Worm (Caenorhabditis elegans): ENCODE measurements around the gene cyp-13A1.

The cyp-13A1 gene

DNA sequence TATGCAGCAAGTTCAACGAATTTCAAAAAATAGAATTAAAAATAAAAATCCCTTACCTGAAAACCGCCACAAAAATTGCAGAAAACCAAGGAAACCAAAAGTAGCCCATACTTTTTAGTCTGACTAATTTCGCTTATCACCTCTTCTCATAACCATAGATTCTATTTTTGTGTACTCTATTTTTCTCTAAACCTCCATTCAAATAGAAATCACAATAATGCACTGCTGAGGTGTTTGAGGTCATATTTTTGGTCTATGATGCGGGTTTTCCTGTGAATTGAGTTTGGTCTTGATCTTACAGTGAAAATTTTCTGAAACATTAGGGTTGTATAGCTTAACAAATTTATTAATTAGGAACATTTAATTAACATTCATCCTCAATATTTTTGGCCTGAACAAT, at the start of gene cyp-13A1:
TSS of gene cyp-13A1 (minus strand) at position 156 of the 400 bp plus-strand sequence.
- TF ChIP-seq pqm-1 (tag; optimal IDR thresholded peaks at IDR 0.05) = peak; percentile 76
- TF ChIP-seq fos-1 (tag; optimal IDR thresholded peaks at IDR 0.05) = no peak
- TF ChIP-seq ceh-82 (tag; optimal IDR thresholded peaks at IDR 0.05) = no peak
- no peak for TF ChIP-seq fkh-2 (tag; optimal IDR thresholded peaks at IDR 0.05)
- TF ChIP-seq lsy-12 (tag; optimal IDR thresholded peaks at IDR 0.05) = no peak
- TF ChIP-seq lin-15B (tag; optimal IDR thresholded peaks at IDR 0.05) = no peak
- no peak for TF ChIP-seq ztf-4 (tag; optimal IDR thresholded peaks at IDR 0.05)
- no peak for TF ChIP-seq nhr-23 (tag; optimal IDR thresholded peaks at IDR 0.05)
- TF ChIP-seq elt-3 (tag; optimal IDR thresholded peaks at IDR 0.05) = no peak
- no peak for TF ChIP-seq eor-1 (tag; optimal IDR thresholded peaks at IDR 0.05)
- TF ChIP-seq elt-2 (tag; optimal IDR thresholded peaks at IDR 0.05) = peak; percentile 38
- peak; percentile 70 for TF ChIP-seq pha-4 (tag; optimal IDR thresholded peaks at IDR 0.05)

DNA sequence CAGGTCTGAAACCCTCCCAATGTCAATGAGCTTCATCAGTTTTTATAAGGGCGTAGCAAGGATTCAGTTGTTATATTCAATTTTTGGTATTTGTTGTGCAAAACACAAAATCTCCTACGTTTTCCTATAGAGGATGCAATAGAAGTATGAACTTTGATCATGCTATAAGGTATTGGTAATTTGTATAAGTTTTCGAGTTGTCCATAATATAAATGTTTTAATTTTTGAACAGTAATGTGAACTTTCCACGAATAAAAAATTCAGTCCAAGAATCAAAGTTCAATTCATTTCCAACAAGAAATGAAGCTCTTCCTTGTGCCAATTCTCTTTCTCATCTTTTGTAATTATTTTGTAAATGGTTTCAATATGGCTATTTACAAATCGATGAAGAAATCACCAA, 49.2 kb upstream of the cyp-13A1 start, which contains the start of gene ZK938.12:
TSS of gene ZK938.12 (plus strand) at position 301 of the 400 bp plus-strand sequence.
- TF ChIP-seq nhr-28 (tag; optimal IDR thresholded peaks at IDR 0.05) = no peak
- no peak for TF ChIP-seq mml-1 (tag; optimal IDR thresholded peaks at IDR 0.05)
- no peak for TF ChIP-seq ztf-4 (tag; optimal IDR thresholded peaks at IDR 0.05)
- TF ChIP-seq nhr-77 (tag; optimal IDR thresholded peaks at IDR 0.05) = no peak
- no peak for TF ChIP-seq elt-3 (tag; optimal IDR thresholded peaks at IDR 0.05)
- TF ChIP-seq egl-27 (tag; optimal IDR thresholded peaks at IDR 0.05) = no peak
- TF ChIP-seq ceh-28 (tag; optimal IDR thresholded peaks at IDR 0.05) = no peak
- TF ChIP-seq ama-1 (optimal IDR thresholded peaks at IDR 0.05) = no peak
- TF ChIP-seq pha-4 (tag; optimal IDR thresholded peaks at IDR 0.05) = no peak
- no peak for TF ChIP-seq ceh-9 (tag; optimal IDR thresholded peaks at IDR 0.05)
- TF ChIP-seq skn-1 (tag; optimal IDR thresholded peaks at IDR 0.05) = no peak
- no peak for TF ChIP-seq mdl-1 (tag; optimal IDR thresholded peaks at IDR 0.05)

DNA sequence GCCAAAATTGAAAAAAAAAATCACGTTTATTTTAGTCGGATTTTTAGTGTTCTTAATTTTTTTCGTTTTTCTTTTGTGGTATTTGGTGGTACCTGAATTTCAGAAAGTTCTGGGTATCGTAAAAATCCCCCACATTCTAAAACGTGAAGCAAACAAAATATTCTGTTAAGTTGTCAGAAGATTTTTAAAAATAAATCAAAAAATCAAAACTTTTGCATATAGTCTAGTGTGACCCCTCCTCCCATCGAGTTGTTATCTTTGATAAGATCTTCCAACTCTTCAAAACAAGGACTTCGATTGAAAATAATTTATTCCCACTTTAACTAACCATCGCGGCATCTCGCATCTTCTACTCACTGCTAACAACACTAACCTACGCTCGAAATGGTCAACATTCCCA, 47.3 kb upstream of the cyp-13A1 start, which contains the start of gene ZK938.1:
TSS of gene ZK938.1 (plus strand) at position 301 of the 400 bp plus-strand sequence.
- TF ChIP-seq hmg-11 (tag; optimal IDR thresholded peaks at IDR 0.05) = no peak
- no peak for TF ChIP-seq elt-3 (tag; optimal IDR thresholded peaks at IDR 0.05)
- TF ChIP-seq nhr-11 (tag; optimal IDR thresholded peaks at IDR 0.05) = no peak
- TF ChIP-seq ZK546.5 (tag; optimal IDR thresholded peaks at IDR 0.05) = no peak
- no peak for TF ChIP-seq ama-1 (optimal IDR thresholded peaks at IDR 0.05)
- TF ChIP-seq ceh-9 (tag; optimal IDR thresholded peaks at IDR 0.05) = no peak
- TF ChIP-seq daf-12 (tag; optimal IDR thresholded peaks at IDR 0.05) = no peak
- TF ChIP-seq R02D3.7 (tag; optimal IDR thresholded peaks at IDR 0.05) = no peak

DNA sequence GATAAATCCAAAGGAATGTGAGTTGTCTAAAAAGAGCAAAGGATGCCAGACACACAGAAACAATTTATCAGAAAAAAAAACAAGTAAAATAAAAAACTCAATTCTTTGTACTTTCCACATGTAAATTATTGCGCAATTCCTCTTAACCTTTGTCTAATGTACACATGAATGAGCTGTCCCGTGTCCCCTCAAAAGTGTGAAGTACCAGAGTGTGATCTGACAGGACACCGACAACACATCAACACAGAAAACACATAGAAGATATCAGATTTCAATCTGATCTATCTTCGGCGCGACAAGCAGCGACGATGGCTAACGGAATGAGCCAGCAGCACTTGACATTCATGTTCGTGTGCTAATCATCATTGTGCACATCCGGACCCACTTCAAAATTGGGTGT, 46.7 kb upstream of the cyp-13A1 start:
- TF ChIP-seq nhr-28 (tag; optimal IDR thresholded peaks at IDR 0.05) (no peak), lsy-12 (tag; optimal IDR thresholded peaks at IDR 0.05) (no peak), sea-2 (GFP tag; optimal IDR thresholded peaks at IDR 0.05) (no peak), ama-1 (optimal IDR thresholded peaks at IDR 0.05) (no peak), nhr-23 (tag; optimal IDR thresholded peaks at IDR 0.05) (no peak), hmg-11 (tag; optimal IDR thresholded peaks at IDR 0.05) (no peak), mdl-1 (tag; optimal IDR thresholded peaks at IDR 0.05) (no peak), ceh-9 (tag; optimal IDR thresholded peaks at IDR 0.05) (no peak), tbx-2 (tag; optimal IDR thresholded peaks at IDR 0.05) (no peak)

DNA sequence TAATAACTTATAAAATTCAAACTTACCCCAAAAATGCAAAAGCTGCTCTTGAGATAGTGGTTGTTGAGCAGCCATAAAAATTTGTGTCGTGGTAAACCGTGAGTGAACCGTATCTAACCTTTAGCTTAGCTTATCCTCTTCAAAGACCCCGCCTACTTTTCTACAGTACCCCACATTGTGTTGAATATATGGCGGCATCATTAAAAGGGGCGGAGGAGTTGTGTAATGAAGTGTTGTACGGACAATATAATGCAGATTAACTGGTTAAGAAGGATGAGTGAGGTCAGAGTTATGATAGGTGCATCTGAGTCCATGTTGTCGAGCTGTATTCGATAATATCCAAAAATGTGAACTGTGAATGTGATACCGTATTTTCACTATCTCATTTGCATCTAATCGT, 46.1 kb upstream of the cyp-13A1 start, which contains the start of gene eyg-1:
TSS of gene eyg-1 (minus strand) at position 101 of the 400 bp plus-strand sequence.
- TF ChIP-seq nhr-25 (tag; optimal IDR thresholded peaks at IDR 0.05) (no peak), eor-1 (tag; optimal IDR thresholded peaks at IDR 0.05) (no peak), elt-1 (tag; optimal IDR thresholded peaks at IDR 0.05) (no peak), ceh-16 (tag; optimal IDR thresholded peaks at IDR 0.05) (no peak), zag-1 (tag; optimal IDR thresholded peaks at IDR 0.05) (no peak), nhr-23 (tag; optimal IDR thresholded peaks at IDR 0.05) (no peak), ceh-9 (tag; optimal IDR thresholded peaks at IDR 0.05) (no peak), ama-1 (optimal IDR thresholded peaks at IDR 0.05) (no peak)

DNA sequence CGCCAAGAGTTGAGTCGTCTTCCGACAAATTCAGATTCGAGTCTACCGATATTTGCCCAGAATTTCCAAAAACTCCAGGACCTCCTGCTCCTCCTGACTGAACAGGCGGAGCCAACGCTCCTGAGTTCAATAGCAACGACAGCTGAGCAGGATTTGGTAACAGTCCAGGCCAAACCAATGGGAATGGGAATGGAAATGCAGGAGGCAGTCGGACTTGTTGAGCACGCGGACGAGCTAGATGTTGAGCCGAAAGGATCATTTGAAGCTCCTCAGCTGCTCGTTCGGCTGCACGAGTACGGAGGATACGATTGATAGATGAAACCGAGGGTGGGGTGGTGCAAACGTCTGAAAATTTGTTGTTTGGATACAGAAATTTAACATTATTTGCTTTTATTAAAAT, 45.1 kb upstream of the cyp-13A1 start:
- no peak for TF ChIP-seq tbx-2 (tag; optimal IDR thresholded peaks at IDR 0.05)
- TF ChIP-seq mdl-1 (tag; optimal IDR thresholded peaks at IDR 0.05) = no peak
- no peak for TF ChIP-seq nhr-11 (tag; optimal IDR thresholded peaks at IDR 0.05)
- no peak for TF ChIP-seq fos-1 (tag; optimal IDR thresholded peaks at IDR 0.05)
- TF ChIP-seq lin-15B (tag; optimal IDR thresholded peaks at IDR 0.05) = no peak
- TF ChIP-seq egl-5 (tag; optimal IDR thresholded peaks at IDR 0.05) = no peak
- TF ChIP-seq mml-1 (tag; optimal IDR thresholded peaks at IDR 0.05) = no peak

Measured in whole organism, L3 larva.